Worm (Caenorhabditis elegans) whole organism, L1 larva: ENCODE measurements around the gene R04B3.3.

Experiments used
- fos-1 ChIP-seq: fragments of 150-350 bp; optimal IDR thresholded peaks from 2 replicates; lab custom pipeline; 2014; ENCODE audit warnings: missing biosample characterization, missing genetic modification characterization
- lin-39 ChIP-seq: fragments of 150-350 bp; optimal IDR thresholded peaks from 2 replicates; lab custom pipeline; 2014; ENCODE audit warnings: missing biosample characterization, missing genetic modification reagents, missing genetic modification characterization
- mep-1 ChIP-seq: fragments of 150-350 bp; optimal IDR thresholded peaks from 2 replicates; lab custom pipeline; 2014; ENCODE audit warnings: missing biosample characterization, missing genetic modification characterization
- nhr-237 ChIP-seq: fragments of 150-350 bp; optimal IDR thresholded peaks from 2 replicates; lab custom pipeline; 2014; ENCODE audit warnings: missing biosample characterization, missing genetic modification characterization
- pqm-1 ChIP-seq: sonication (generic microtip); optimal IDR thresholded peaks from 3 replicates; lab custom pipeline; 2017; ENCODE audit warnings: missing biosample characterization, missing genetic modification characterization
- ztf-4 ChIP-seq: fragments of 150-350 bp; optimal IDR thresholded peaks from 2 replicates; lab custom pipeline; 2014; ENCODE audit warnings: missing biosample characterization, missing genetic modification characterization

- TF ChIP-seq ztf-4 (tag; lab: Kevin White, UChicago) (no peak), mep-1 (no peak), lin-39 (tag; lab: Kevin White, UChicago) (no peak), nhr-237 (no peak), pqm-1 (tag; lab: Kevin White, UChicago) (no peak), fos-1 (no peak)
These were observed 38.0 kb upstream of the R04B3.3 start for ce11 chrX:2513667-2514198.
